Fruit fly (Drosophila melanogaster) whole organism, embryonic: ENCODE data around the gene cv-c.

ENCODE experiments used
- Ada2b ChIP-seq: fragments of 200-800 bp; sonication (Bioruptor generic); IDR thresholded peaks from 2 replicates; pipeline ENCODE4 v1.3.6; 2022; ENCODE audit warnings: missing biosample characterization, missing genetic modification characterization
- Aef1 ChIP-seq: fragments of 200-800 bp; sonication (Bioruptor generic); IDR thresholded peaks from 3 replicates; pipeline ENCODE4 v1.3.6; 2022; ENCODE audit warnings: missing biosample characterization, missing genetic modification characterization
- Atf3 ChIP-seq: fragments of 200-800 bp; sonication (Bioruptor generic); optimal IDR thresholded peaks from 3 replicates; lab custom pipeline; 2016; ENCODE audit warnings: missing biosample characterization, missing genetic modification characterization
- Bdp1 ChIP-seq: fragments of 200-800 bp; sonication (Bioruptor generic); optimal IDR thresholded peaks from 3 replicates; lab custom pipeline; 2016; ENCODE audit warnings: missing biosample characterization, missing genetic modification characterization
- Blimp-1 ChIP-seq: fragments of 200-800 bp; sonication (Bioruptor generic); optimal IDR thresholded peaks from 3 replicates; lab custom pipeline; 2018; ENCODE audit warnings: missing biosample characterization, missing genetic modification characterization, mild to moderate bottlenecking, moderate library complexity, missing genetic modification reagents
- CG11456 ChIP-seq: fragments of 200-800 bp; sonication (Bioruptor generic); IDR thresholded peaks from 3 replicates; pipeline ENCODE4 v1.3.6; 2022; ENCODE audit warnings: missing biosample characterization, missing genetic modification characterization
- CG11504 ChIP-seq: fragments of 200-800 bp; sonication (Bioruptor generic); optimal IDR thresholded peaks from 3 replicates; lab custom pipeline; 2019; ENCODE audit warnings: missing biosample characterization, mild to moderate bottlenecking, missing genetic modification characterization, moderate library complexity
- CG12219 ChIP-seq: fragments of 200-800 bp; sonication (Bioruptor generic); optimal IDR thresholded peaks from 3 replicates; lab custom pipeline; 2018; ENCODE audit warnings: missing biosample characterization, mild to moderate bottlenecking, missing genetic modification characterization
- CG14014 ChIP-seq: fragments of 200-800 bp; sonication (Bioruptor generic); IDR thresholded peaks from 2 replicates; pipeline ENCODE4 v1.3.6; 2022; ENCODE audit warnings: missing biosample characterization, missing genetic modification characterization
- CG14441 ChIP-seq: fragments of 200-800 bp; sonication (Bioruptor generic); IDR thresholded peaks from 2 replicates; pipeline ENCODE4 v1.3.6; 2022; ENCODE audit warnings: missing biosample characterization, missing genetic modification characterization
- CG1603 ChIP-seq: fragments of 200-800 bp; sonication (Bioruptor generic); optimal IDR thresholded peaks from 2 replicates; lab custom pipeline; 2019; ENCODE audit warnings: missing biosample characterization, mild to moderate bottlenecking, missing genetic modification characterization, moderate library complexity
- CG16813 ChIP-seq: fragments of 200-800 bp; sonication (Bioruptor generic); IDR thresholded peaks from 3 replicates; pipeline ENCODE4 v1.3.6; 2022; ENCODE audit warnings: missing biosample characterization, missing genetic modification characterization; ENCODE audit not compliant: partially characterized antibody
- CG16863 ChIP-seq: fragments of 200-800 bp; sonication (Bioruptor generic); optimal IDR thresholded peaks from 3 replicates; lab custom pipeline; 2016; ENCODE audit warnings: missing biosample characterization, missing genetic modification characterization
- CG33557 ChIP-seq: fragments of 200-800 bp; sonication (Bioruptor generic); optimal IDR thresholded peaks from 2 replicates; lab custom pipeline; 2019; ENCODE audit warnings: missing biosample characterization, mild to moderate bottlenecking, missing genetic modification characterization, moderate library complexity
- CG6791 ChIP-seq: fragments of 200-800 bp; sonication (Bioruptor generic); IDR thresholded peaks from 3 replicates; pipeline ENCODE4 v1.3.6; 2022; ENCODE audit warnings: missing biosample characterization, missing genetic modification characterization; ENCODE audit not compliant: partially characterized antibody
- D ChIP-seq, 2 experiments: fragments of 200-800 bp in 1 of 2; fragments of >200 bp in 1 of 2; sonication (Bioruptor generic) in 1 of 2; optimal IDR thresholded peaks; 2 replicates in 1 of 2; 3 replicates in 1 of 2; lab custom pipeline; 2017; ENCODE audit warnings: mild to moderate bottlenecking in 1 of 2, missing biosample characterization in 1 of 2, missing genetic modification characterization in 1 of 2, missing genetic modification reagents in 1 of 2
- Dip2 ChIP-seq: fragments of 200-800 bp; sonication (Bioruptor generic); IDR thresholded peaks from 2 replicates; pipeline ENCODE4 v1.3.6; 2022; ENCODE audit warnings: missing biosample characterization, missing genetic modification characterization
- HmgD ChIP-seq: fragments of 200-800 bp; sonication (Bioruptor generic); optimal IDR thresholded peaks from 3 replicates; lab custom pipeline; 2016; ENCODE audit warnings: missing biosample characterization, missing genetic modification characterization
- Hsf ChIP-seq: fragments of 200-800 bp; sonication (Bioruptor generic); optimal IDR thresholded peaks from 3 replicates; lab custom pipeline; 2016; ENCODE audit warnings: missing biosample characterization, missing genetic modification characterization
- Six4 ChIP-seq: fragments of 200-800 bp; sonication (Bioruptor generic); optimal IDR thresholded peaks from 2 replicates; lab custom pipeline; 2016; ENCODE audit warnings: missing biosample characterization, missing genetic modification characterization
- Sry-β ChIP-seq: fragments of 200-800 bp; sonication (Bioruptor generic); optimal IDR thresholded peaks from 2 replicates; lab custom pipeline; 2018; ENCODE audit warnings: missing biosample characterization, mild to moderate bottlenecking, missing genetic modification characterization, moderate library complexity
- amos ChIP-seq: fragments of 200-800 bp; sonication (Bioruptor generic); IDR thresholded peaks from 2 replicates; pipeline ENCODE4 v1.3.6; 2022; ENCODE audit warnings: missing biosample characterization, missing genetic modification characterization; ENCODE audit not compliant: partially characterized antibody
- ash1 ChIP-seq: fragments of 200-800 bp; sonication (Bioruptor generic); optimal IDR thresholded peaks from 2 replicates; lab custom pipeline; 2018; ENCODE audit warnings: missing biosample characterization, mild to moderate bottlenecking, missing genetic modification characterization
- cg ChIP-seq: fragments of 200-800 bp; sonication (Bioruptor generic); optimal IDR thresholded peaks from 3 replicates; lab custom pipeline; 2019; ENCODE audit warnings: missing biosample characterization, mild to moderate bottlenecking, missing genetic modification characterization, moderate library complexity
- chm ChIP-seq: fragments of 200-800 bp; sonication (Bioruptor generic); IDR thresholded peaks from 2 replicates; pipeline ENCODE4 v1.3.6; 2022; ENCODE audit warnings: missing biosample characterization, missing genetic modification characterization
- croc ChIP-seq: fragments of 200-800 bp; sonication (Bioruptor generic); conservative IDR thresholded peaks from 3 replicates; pipeline ENCODE4 v1.3.6; 2022; ENCODE audit warnings: missing biosample characterization, missing genetic modification characterization
- ems ChIP-seq: fragments of 200-800 bp; sonication (Bioruptor generic); optimal IDR thresholded peaks from 3 replicates; lab custom pipeline; 2016; ENCODE audit warnings: missing biosample characterization, missing genetic modification characterization
- gcm ChIP-seq: fragments of 200-800 bp; sonication (Bioruptor generic); optimal IDR thresholded peaks from 2 replicates; lab custom pipeline; 2019; ENCODE audit warnings: missing biosample characterization, mild to moderate bottlenecking, missing genetic modification characterization, moderate library complexity
- hb ChIP-seq: fragments of 200-800 bp; sonication (Bioruptor generic); IDR thresholded peaks from 3 replicates; pipeline ENCODE4 v1.3.6; 2022; ENCODE audit warnings: missing biosample characterization, missing genetic modification characterization; ENCODE audit not compliant: partially characterized antibody
- kni ChIP-seq: fragments of 200-800 bp; sonication (Bioruptor generic); optimal IDR thresholded peaks from 3 replicates; lab custom pipeline; 2017; ENCODE audit warnings: mild to moderate bottlenecking, missing biosample characterization, missing genetic modification reagents, missing genetic modification characterization
- luna ChIP-seq: fragments of 200-800 bp; sonication (Bioruptor generic); optimal IDR thresholded peaks from 2 replicates; lab custom pipeline; 2016; ENCODE audit warnings: missing biosample characterization, missing genetic modification characterization
- onecut ChIP-seq: fragments of 200-800 bp; sonication (Bioruptor generic); IDR thresholded peaks from 2 replicates; pipeline ENCODE4 v1.3.6; 2022; ENCODE audit warnings: missing biosample characterization, missing genetic modification characterization
- otp ChIP-seq: fragments of 200-800 bp; sonication (Bioruptor generic); IDR thresholded peaks from 3 replicates; pipeline ENCODE4, ENCODE4 v1.3.6; 2022; ENCODE audit warnings: missing biosample characterization, missing genetic modification characterization
- pros ChIP-seq: fragments of 200-800 bp; sonication (Bioruptor generic); optimal IDR thresholded peaks from 3 replicates; lab custom pipeline; 2019; ENCODE audit warnings: missing biosample characterization, mild to moderate bottlenecking, missing genetic modification characterization, moderate library complexity
- shn ChIP-seq: fragments of 200-800 bp; sonication (Bioruptor generic); optimal IDR thresholded peaks from 3 replicates; lab custom pipeline; 2016; ENCODE audit warnings: missing biosample characterization, missing genetic modification characterization
- stwl ChIP-seq: fragments of 200-800 bp; sonication (Bioruptor generic); optimal IDR thresholded peaks from 3 replicates; lab custom pipeline; 2018; ENCODE audit warnings: missing biosample characterization, mild to moderate bottlenecking, missing genetic modification characterization, moderate library complexity
- tll ChIP-seq, 2 experiments: fragments of 200-800 bp in 1 of 2; fragments of >200 bp in 1 of 2; sonication (Bioruptor generic) in 1 of 2; optimal IDR thresholded peaks; 2 replicates each; lab custom pipeline; 2017 to 2019; ENCODE audit warnings: missing biosample characterization in 2 of 2, missing genetic modification characterization in 2 of 2, mild to moderate bottlenecking in 1 of 2, moderate library complexity in 1 of 2
- tup ChIP-seq: fragments of 200-800 bp; sonication (Bioruptor generic); optimal IDR thresholded peaks from 2 replicates; lab custom pipeline; 2016; ENCODE audit warnings: missing biosample characterization, mild to moderate bottlenecking, missing genetic modification characterization, moderate library complexity
- twi ChIP-seq: fragments of 200-800 bp; optimal IDR thresholded peaks from 2 replicates; lab custom pipeline; 2019; ENCODE audit warnings: missing biosample characterization, mild to moderate bottlenecking, missing genetic modification characterization, moderate library complexity
- zen ChIP-seq: fragments of 200-800 bp; sonication (Bioruptor generic); optimal IDR thresholded peaks from 3 replicates; lab custom pipeline; 2018; ENCODE audit warnings: missing biosample characterization, mild to moderate bottlenecking, missing genetic modification characterization, moderate library complexity

The cv-c gene

dm6 chr3R:14478438-14479033 lies 3.0 kb downstream of the cv-c start (continued):
- TF ChIP-seq Aef1 (GFP tag; lab: Robert Waterston, UW) (peak; percentile 69), luna (GFP tag; lab: Kevin White, UChicago) (no peak), Bdp1 (GFP tag; lab: Kevin White, UChicago) (no peak), HmgD (GFP tag; lab: Kevin White, UChicago) (no peak), onecut (GFP tag; lab: Robert Waterston, UW) (peak; percentile 43; the same call in 1 of the 2 replicates), Sry-β (no peak), stwl (tag; lab: Kevin White, UChicago) (peak; percentile 9), otp (GFP tag; lab: Robert Waterston, UW) (no peak), Hsf (GFP tag; lab: Kevin White, UChicago) (peak; percentile 68), CG1603 (tag; lab: Kevin White, UChicago) (no peak), CG11456 (GFP tag; lab: Robert Waterston, UW) (no peak), CG12219 (GFP tag; lab: Kevin White, UChicago) (peak; percentile 1), CG14441 (GFP tag; lab: Robert Waterston, UW) (peak; percentile 77), ash1 (GFP tag; lab: Kevin White, UChicago) (no peak), croc (GFP tag; lab: Robert Waterston, UW) (peak; percentile 73), gcm (GFP tag; lab: Kevin White, UChicago) (peak; percentile 85), tup (GFP tag; lab: Kevin White, UChicago) (no peak)

- TF ChIP-seq Atf3 (GFP tag; lab: Kevin White, UChicago) (no peak), CG16863 (GFP tag; lab: Kevin White, UChicago) (no peak), CG16813 (GFP tag; lab: Robert Waterston, UW) (no peak), twi (peak; percentile 97), chm (GFP tag; lab: Robert Waterston, UW) (peak; percentile 9; the same call in 1 of the 2 replicates), tll (GFP tag; optimal IDR thresholded peaks at IDR 0.05; lab: Kevin White, UChicago) (peak in 1 of 2 experiments; percentile 24), pros (GFP tag; lab: Kevin White, UChicago) (peak; percentile 49), shn (GFP tag; lab: Kevin White, UChicago) (no peak), Ada2b (GFP tag; lab: Robert Waterston, UW) (no peak), CG6791 (GFP tag; lab: Robert Waterston, UW) (0 out of 3 replicates have a peak, but pooled peaks have one; percentile 36), hb (GFP tag; lab: Robert Waterston, UW) (no peak), Six4 (GFP tag; lab: Kevin White, UChicago) (no peak), Blimp-1 (peak; percentile 92), CG11504 (tag; lab: Kevin White, UChicago) (no peak), Dip2 (GFP tag; lab: Robert Waterston, UW) (no peak), luna (GFP tag; lab: Kevin White, UChicago) (no peak), CG14014 (no peak), kni (GFP tag; lab: Kevin White, UChicago) (peak; percentile 52), zen (peak; percentile 71), D (optimal IDR thresholded peaks at IDR 0.05; lab: Kevin White, UChicago) (no peak), D (GFP tag; optimal IDR thresholded peaks at IDR 0.05; lab: Kevin White, UChicago) (no peak), CG33557 (GFP tag; lab: Kevin White, UChicago) (no peak), cg (GFP tag; lab: Kevin White, UChicago) (peak; percentile 82), ems (GFP tag; lab: Kevin White, UChicago) (no peak), amos (GFP tag; lab: Robert Waterston, UW) (no peak)
Measured at dm6 chr3R:14477877-14478437, 3.6 kb downstream of the cv-c start.
